Worm (Caenorhabditis elegans): ENCODE data around the gene nspc-20.

- TF ChIP-seq ama-1 (optimal IDR thresholded peaks at IDR 0.05) (no peak), tbx-7 (tag; optimal IDR thresholded peaks at IDR 0.05) (no peak), unc-55 (GFP tag; optimal IDR thresholded peaks at IDR 0.05) (no peak), ceh-24 (tag; optimal IDR thresholded peaks at IDR 0.05) (no peak), pha-4 (tag; optimal IDR thresholded peaks at IDR 0.05) (no peak), sox-2 (GFP tag; IDR thresholded peaks at IDR 0.05) (no peak), tbx-2 (tag; optimal IDR thresholded peaks at IDR 0.05) (no peak)
Observed at ce11 chrX:14556403-14556802, 26.4 kb upstream of the nspc-20 start.
